Worm (Caenorhabditis elegans) whole organism, L2 larva: ENCODE data around the gene C02F5.2.

Source experiments
- aly-2 ChIP-seq: fragments of 150-350 bp; optimal IDR thresholded peaks from 2 replicates; lab custom pipeline; 2014; ENCODE audit warnings: missing biosample characterization, missing genetic modification characterization
- crh-2 ChIP-seq: sonication (generic microtip); optimal IDR thresholded peaks from 2 replicates; lab custom pipeline; 2017; ENCODE audit warnings: missing biosample characterization, missing genetic modification characterization
- dmd-4 ChIP-seq: sonication (generic microtip); optimal IDR thresholded peaks from 2 replicates; lab custom pipeline; 2017; ENCODE audit warnings: missing biosample characterization, missing genetic modification characterization
- elt-3 ChIP-seq: sonication (generic microtip); optimal IDR thresholded peaks from 2 replicates; lab custom pipeline; 2017; ENCODE audit warnings: missing biosample characterization, missing genetic modification characterization
- mdl-1 ChIP-seq, 2 experiments: fragments of 150-350 bp in 1 of 2; sonication (generic microtip) in 1 of 2; optimal IDR thresholded peaks; 2 replicates each; lab custom pipeline; 2017; ENCODE audit warnings: missing biosample characterization in 2 of 2, missing genetic modification characterization in 2 of 2
- nhr-237 ChIP-seq: fragments of 150-350 bp; optimal IDR thresholded peaks from 2 replicates; lab custom pipeline; 2014; ENCODE audit warnings: missing biosample characterization, missing genetic modification characterization
- nhr-77 ChIP-seq: fragments of 150-350 bp; optimal IDR thresholded peaks from 2 replicates; lab custom pipeline; 2014; ENCODE audit warnings: missing biosample characterization, missing genetic modification characterization
- unc-55 ChIP-seq: fragments of 150-350 bp; sonication (generic microtip); optimal IDR thresholded peaks from 3 replicates; lab custom pipeline; 2014; ENCODE audit warnings: missing biosample characterization, missing genetic modification reagents, missing genetic modification characterization
- zag-1 ChIP-seq: fragments of 150-350 bp; optimal IDR thresholded peaks from 2 replicates; lab custom pipeline; 2014; ENCODE audit warnings: missing biosample characterization, missing genetic modification characterization

- TF ChIP-seq nhr-77 (tag; lab: Kevin White, UChicago) (no peak), zag-1 (tag; lab: Kevin White, UChicago) (no peak), crh-2 (tag; lab: Kevin White, UChicago) (no peak), elt-3 (tag; lab: Kevin White, UChicago) (no peak), unc-55 (GFP tag; lab: Kevin White, UChicago) (no peak), mdl-1 (tag; optimal IDR thresholded peaks at IDR 0.05; lab: Kevin White, UChicago) (no peak), aly-2 (no peak), nhr-237 (tag; lab: Kevin White, UChicago) (no peak), dmd-4 (tag; lab: Kevin White, UChicago) (no peak)
Observed at ce11 chrIII:8201117-8201516, 48.3 kb upstream of the C02F5.2 start, which contains the start of gene unc-36.
